Fruit fly (Drosophila melanogaster) whole organism, embryonic: ENCODE results near the gene CG14691.

ENCODE experiments used
- Atf6 ChIP-seq: fragments of 200-800 bp; sonication (Bioruptor generic); IDR thresholded peaks from 2 replicates; pipeline ENCODE4 v1.3.6; 2022; ENCODE audit warnings: missing biosample characterization, missing genetic modification characterization
- CG11560 ChIP-seq: fragments of 200-800 bp; sonication (Bioruptor generic); IDR thresholded peaks from 3 replicates; pipeline ENCODE4 v1.3.6; 2022; ENCODE audit warnings: missing biosample characterization, missing genetic modification characterization
- CG12104 ChIP-seq: fragments of 200-800 bp; sonication (Bioruptor generic); optimal IDR thresholded peaks from 3 replicates; lab custom pipeline; 2016; ENCODE audit warnings: missing biosample characterization, missing genetic modification characterization
- CG12155 ChIP-seq: fragments of 200-800 bp; sonication (Bioruptor generic); optimal IDR thresholded peaks from 3 replicates; lab custom pipeline; 2016; ENCODE audit warnings: missing biosample characterization, missing genetic modification characterization
- CG12219 ChIP-seq: fragments of 200-800 bp; sonication (Bioruptor generic); optimal IDR thresholded peaks from 3 replicates; lab custom pipeline; 2018; ENCODE audit warnings: missing biosample characterization, mild to moderate bottlenecking, missing genetic modification characterization
- CG13123 ChIP-seq: fragments of 200-800 bp; sonication (Bioruptor generic); optimal IDR thresholded peaks from 2 replicates; lab custom pipeline; 2016; ENCODE audit warnings: missing biosample characterization, missing genetic modification characterization
- CG14050 ChIP-seq: fragments of 200-800 bp; sonication (Bioruptor generic); IDR thresholded peaks from 3 replicates; pipeline ENCODE4 v1.3.6; 2022; ENCODE audit warnings: missing biosample characterization, missing genetic modification characterization
- CG1603 ChIP-seq: fragments of 200-800 bp; sonication (Bioruptor generic); optimal IDR thresholded peaks from 2 replicates; lab custom pipeline; 2019; ENCODE audit warnings: missing biosample characterization, mild to moderate bottlenecking, missing genetic modification characterization, moderate library complexity
- CG17328 ChIP-seq: fragments of 200-800 bp; sonication (Bioruptor generic); IDR thresholded peaks from 2 replicates; pipeline ENCODE4 v1.3.6; 2022; ENCODE audit warnings: missing biosample characterization, missing genetic modification characterization
- CG17568 ChIP-seq: fragments of 200-800 bp; sonication (Bioruptor generic); optimal IDR thresholded peaks from 2 replicates; lab custom pipeline; 2018; ENCODE audit warnings: missing biosample characterization, mild to moderate bottlenecking, missing genetic modification characterization, moderate library complexity
- CG2875 ChIP-seq: fragments of 200-800 bp; sonication (Bioruptor generic); optimal IDR thresholded peaks from 2 replicates; lab custom pipeline; 2017; ENCODE audit warnings: missing biosample characterization, mild to moderate bottlenecking, missing genetic modification characterization, missing genetic modification reagents
- CG30020 ChIP-seq: fragments of 200-800 bp; optimal IDR thresholded peaks from 2 replicates; lab custom pipeline; 2019; ENCODE audit warnings: missing biosample characterization, mild to moderate bottlenecking, missing genetic modification characterization, moderate library complexity
- CG30431 ChIP-seq: fragments of 200-800 bp; sonication (Bioruptor generic); optimal IDR thresholded peaks from 2 replicates; lab custom pipeline; 2017; ENCODE audit warnings: missing biosample characterization, missing genetic modification characterization
- CG31388 ChIP-seq: fragments of 200-800 bp; sonication (Bioruptor generic); optimal IDR thresholded peaks from 2 replicates; lab custom pipeline; 2016; ENCODE audit warnings: missing biosample characterization, missing genetic modification characterization
- CG32532 ChIP-seq: fragments of 200-800 bp; sonication (Bioruptor generic); IDR thresholded peaks from 2 replicates; pipeline ENCODE4 v1.3.6; 2022; ENCODE audit warnings: missing biosample characterization, missing genetic modification characterization
- CG32772 ChIP-seq: fragments of 200-800 bp; sonication (Bioruptor generic); IDR thresholded peaks from 2 replicates; pipeline ENCODE4 v1.3.6; 2022; ENCODE audit warnings: missing biosample characterization, missing genetic modification characterization
- CG33557 ChIP-seq: fragments of 200-800 bp; sonication (Bioruptor generic); optimal IDR thresholded peaks from 2 replicates; lab custom pipeline; 2019; ENCODE audit warnings: missing biosample characterization, mild to moderate bottlenecking, missing genetic modification characterization, moderate library complexity
- CG3995 ChIP-seq: fragments of 200-800 bp; sonication (Bioruptor generic); optimal IDR thresholded peaks from 3 replicates; lab custom pipeline; 2016; ENCODE audit warnings: missing biosample characterization, missing genetic modification characterization
- CG4617 ChIP-seq: fragments of 200-800 bp; sonication (Bioruptor generic); optimal IDR thresholded peaks from 3 replicates; lab custom pipeline; 2016; ENCODE audit warnings: missing biosample characterization, missing genetic modification characterization, borderline replicate concordance
- CG6689 ChIP-seq: fragments of 200-800 bp; sonication (Bioruptor generic); IDR thresholded peaks from 2 replicates; pipeline ENCODE4 v1.3.6; 2022; ENCODE audit warnings: missing biosample characterization, missing genetic modification characterization
- CG7786 ChIP-seq: fragments of 200-800 bp; sonication (Bioruptor generic); optimal IDR thresholded peaks from 2 replicates; lab custom pipeline; 2016; ENCODE audit warnings: missing biosample characterization, missing genetic modification characterization
- CG8290 ChIP-seq, 3 experiments: fragments of 200-800 bp; sonication (Bioruptor generic); optimal IDR thresholded peaks; 2 replicates each; lab custom pipeline; 2016 to 2019; ENCODE audit warnings: missing biosample characterization in 3 of 3, missing genetic modification characterization in 3 of 3, mild to moderate bottlenecking in 2 of 3, moderate library complexity in 1 of 3
- CG9215 ChIP-seq: fragments of 200-800 bp; sonication (Bioruptor generic); IDR thresholded peaks from 2 replicates; pipeline ENCODE4 v1.3.6; 2022; ENCODE audit warnings: missing biosample characterization, missing genetic modification characterization
- Chrac-16 ChIP-seq: fragments of 200-800 bp; sonication (Bioruptor generic); optimal IDR thresholded peaks from 3 replicates; lab custom pipeline; 2016; ENCODE audit warnings: missing biosample characterization, missing genetic modification characterization
- Dek ChIP-seq: fragments of 200-800 bp; sonication (Bioruptor generic); optimal IDR thresholded peaks from 3 replicates; lab custom pipeline; 2019; ENCODE audit warnings: missing biosample characterization, mild to moderate bottlenecking, missing genetic modification characterization, moderate library complexity
- Drgx ChIP-seq: fragments of 200-800 bp; sonication (Bioruptor generic); IDR thresholded peaks from 2 replicates; pipeline ENCODE4 v1.3.6; 2022; ENCODE audit warnings: missing biosample characterization, missing genetic modification characterization
- ERR ChIP-seq: fragments of 200-800 bp; sonication (Bioruptor generic); optimal IDR thresholded peaks from 2 replicates; lab custom pipeline; 2016; ENCODE audit warnings: missing biosample characterization, missing genetic modification characterization
- Ets65A ChIP-seq: fragments of 200-800 bp; sonication (Bioruptor generic); peaks from one replicate; lab custom pipeline; 2016; ENCODE audit warnings: missing biosample characterization, missing genetic modification characterization
- Gsc ChIP-seq: fragments of 200-800 bp; sonication (Bioruptor generic); IDR thresholded peaks from 2 replicates; pipeline ENCODE4 v1.3.6; 2022; ENCODE audit warnings: missing biosample characterization, missing genetic modification characterization
- H15 ChIP-seq: fragments of 200-800 bp; sonication (Bioruptor generic); IDR thresholded peaks from 3 replicates; pipeline ENCODE4 v1.3.6; 2022; ENCODE audit warnings: missing biosample characterization, missing genetic modification characterization
- H2.0 ChIP-seq: fragments of 200-800 bp; sonication (Bioruptor generic); IDR thresholded peaks from 2 replicates; pipeline ENCODE4 v1.3.6; 2022; ENCODE audit warnings: missing biosample characterization, missing genetic modification characterization
- MBD-R2 ChIP-seq: fragments of 200-800 bp; sonication (Bioruptor generic); IDR thresholded peaks from 2 replicates; pipeline ENCODE4 v1.3.6; 2022; ENCODE audit warnings: missing biosample characterization, missing genetic modification characterization
- Med ChIP-seq: fragments of 200-800 bp; sonication (Bioruptor generic); peaks from one replicate; lab custom pipeline; 2016; ENCODE audit warnings: missing biosample characterization, missing genetic modification characterization, mild to moderate bottlenecking, inconsistent platforms, moderate library complexity
- Nf-YC ChIP-seq: fragments of 200-800 bp; optimal IDR thresholded peaks from 3 replicates; lab custom pipeline; 2019; ENCODE audit warnings: missing biosample characterization, mild to moderate bottlenecking, missing genetic modification characterization, moderate library complexity
- Rfx ChIP-seq: fragments of 200-800 bp; sonication (Bioruptor generic); IDR thresholded peaks from 2 replicates; pipeline ENCODE4 v1.3.6; 2022; ENCODE audit warnings: missing biosample characterization, missing genetic modification characterization
- az2 ChIP-seq: fragments of 200-800 bp; sonication (Bioruptor generic); optimal IDR thresholded peaks from 3 replicates; lab custom pipeline; 2016; ENCODE audit warnings: missing biosample characterization, missing genetic modification characterization
- cato ChIP-seq: fragments of 200-800 bp; sonication (Bioruptor generic); optimal IDR thresholded peaks from 2 replicates; lab custom pipeline; 2016; ENCODE audit warnings: missing biosample characterization, missing genetic modification characterization, borderline replicate concordance
- croc ChIP-seq: fragments of 200-800 bp; sonication (Bioruptor generic); conservative IDR thresholded peaks from 3 replicates; pipeline ENCODE4 v1.3.6; 2022; ENCODE audit warnings: missing biosample characterization, missing genetic modification characterization
- disco-r ChIP-seq: fragments of 200-800 bp; sonication (Bioruptor generic); optimal IDR thresholded peaks from 2 replicates; lab custom pipeline; 2016; ENCODE audit warnings: missing biosample characterization, missing genetic modification characterization
- eve ChIP-seq, 2 experiments: fragments of >200 bp; optimal IDR thresholded peaks; 2 replicates each; lab custom pipeline; 2017; ENCODE audit warnings: missing biosample characterization in 2 of 2, missing genetic modification characterization in 2 of 2
- gfzf ChIP-seq: fragments of 200-800 bp; sonication (Bioruptor generic); optimal IDR thresholded peaks from 2 replicates; lab custom pipeline; 2016; ENCODE audit warnings: missing biosample characterization, mild to moderate bottlenecking, missing genetic modification characterization, moderate library complexity
- hb ChIP-seq: fragments of 200-800 bp; sonication (Bioruptor generic); IDR thresholded peaks from 3 replicates; pipeline ENCODE4 v1.3.6; 2022; ENCODE audit warnings: missing biosample characterization, missing genetic modification characterization; ENCODE audit not compliant: partially characterized antibody
- hkb ChIP-seq, 2 experiments: fragments of 200-800 bp in 1 of 2; fragments of >200 bp in 1 of 2; sonication (Bioruptor generic) in 1 of 2; IDR thresholded peaks in 1 of 2; optimal IDR thresholded peaks in 1 of 2; 2 replicates each; pipeline versions ENCODE4 v1.3.6 to Lab custom; 2017 to 2022; ENCODE audit warnings: missing biosample characterization in 1 of 2, missing genetic modification characterization in 1 of 2
- lbe ChIP-seq: fragments of 200-800 bp; sonication (Bioruptor generic); optimal IDR thresholded peaks from 2 replicates; lab custom pipeline; 2016; ENCODE audit warnings: missing biosample characterization, mild to moderate bottlenecking, missing genetic modification characterization
- odd ChIP-seq: fragments of 200-800 bp; sonication (Bioruptor generic); optimal IDR thresholded peaks from 2 replicates; lab custom pipeline; 2017; ENCODE audit warnings: missing biosample characterization, mild to moderate bottlenecking, missing genetic modification characterization
- pum ChIP-seq: fragments of 200-800 bp; sonication (Bioruptor generic); optimal IDR thresholded peaks from 2 replicates; lab custom pipeline; 2016; ENCODE audit warnings: missing biosample characterization, missing genetic modification characterization
- sr ChIP-seq: fragments of 200-800 bp; sonication (Bioruptor generic); IDR thresholded peaks from 3 replicates; pipeline ENCODE4 v1.3.6; 2022; ENCODE audit warnings: missing biosample characterization, missing genetic modification characterization
- tll ChIP-seq, 2 experiments: fragments of 200-800 bp in 1 of 2; fragments of >200 bp in 1 of 2; sonication (Bioruptor generic) in 1 of 2; optimal IDR thresholded peaks; 2 replicates each; lab custom pipeline; 2017 to 2019; ENCODE audit warnings: missing biosample characterization in 2 of 2, missing genetic modification characterization in 2 of 2, mild to moderate bottlenecking in 1 of 2, moderate library complexity in 1 of 2
- tna ChIP-seq: fragments of 200-800 bp; sonication (Bioruptor generic); IDR thresholded peaks from 2 replicates; pipeline ENCODE4 v1.3.6; 2022; ENCODE audit warnings: missing biosample characterization, missing genetic modification characterization; ENCODE audit not compliant: partially characterized antibody
- trem ChIP-seq: fragments of 200-800 bp; optimal IDR thresholded peaks from 3 replicates; lab custom pipeline; 2019; ENCODE audit warnings: missing biosample characterization, mild to moderate bottlenecking, missing genetic modification characterization, moderate library complexity

The CG14691 gene

dm6 chr3R:10788186-10788585 lies 32.8 kb upstream of the CG14691 start, which contains the start of the genes Art1 and Mcm5 (continued):
- TF ChIP-seq CG31388 (GFP tag; lab: Kevin White, UChicago), result no peak
- no peak for TF ChIP-seq disco-r
- peak; percentile 72 for TF ChIP-seq MBD-R2
- TF ChIP-seq CG11560, result no peak
- TF ChIP-seq CG8290 (GFP tag; optimal IDR thresholded peaks at IDR 0.05; lab: Kevin White, UChicago), result peak; percentile 45
- TF ChIP-seq CG8290 (tag; optimal IDR thresholded peaks at IDR 0.05; lab: Kevin White, UChicago), result no peak
- no peak for TF ChIP-seq hkb (optimal IDR thresholded peaks at IDR 0.05; lab: Kevin White, UChicago)
- TF ChIP-seq hkb (GFP tag; IDR thresholded peaks at IDR 0.05; lab: Robert Waterston, UW), result no peak
- TF ChIP-seq odd, result no peak
- TF ChIP-seq Ets65A, result peak; percentile 90
- peak; percentile 12 for TF ChIP-seq CG13123 (GFP tag; lab: Kevin White, UChicago)
- TF ChIP-seq az2 (GFP tag; lab: Kevin White, UChicago), result peak; percentile 17
- no peak for TF ChIP-seq CG2875
- TF ChIP-seq tll (GFP tag; optimal IDR thresholded peaks at IDR 0.05; lab: Kevin White, UChicago), result peak; percentile 31 to 59
- TF ChIP-seq CG1603, result peak; percentile 26
- peak; percentile 62 for TF ChIP-seq CG4617 (GFP tag; lab: Kevin White, UChicago)
- no peak for TF ChIP-seq CG30431 (GFP tag; lab: Kevin White, UChicago)

DNA sequence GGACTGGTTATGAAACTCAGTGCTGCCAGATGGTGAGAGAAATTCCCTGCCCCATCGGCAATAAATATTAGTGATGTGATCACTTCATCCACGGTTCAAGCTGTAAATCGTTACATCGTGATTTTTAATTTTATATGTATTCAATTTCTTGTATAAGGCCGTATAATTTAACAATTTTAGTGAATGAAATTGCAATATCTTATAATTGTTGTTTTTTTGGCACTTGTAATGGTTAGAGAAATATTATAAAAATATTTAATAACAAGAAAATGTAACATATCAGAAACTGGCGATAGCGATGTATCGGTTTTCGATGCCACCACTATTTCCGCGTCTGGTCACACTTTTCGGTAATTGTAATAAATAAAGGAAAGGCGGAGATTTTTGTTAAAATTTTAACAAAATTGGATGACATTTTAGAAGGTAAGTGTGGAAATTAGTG lies 28.6 kb upstream of the CG14691 start, which contains the start of the genes mRpL37 and Rbp1:
mRpL37 (minus strand) TSS at position 35 of the 442 bp plus-strand sequence.
Rbp1 (plus strand) TSS at position 326 of the 442 bp plus-strand sequence.
- peak; percentile 63 for TF ChIP-seq CG6689 (GFP tag; lab: Robert Waterston, UW)
- TF ChIP-seq CG9215 (GFP tag; lab: Robert Waterston, UW), result peak; percentile 88
- no peak for TF ChIP-seq Atf6 (GFP tag; lab: Robert Waterston, UW)
- peak; percentile 83 for TF ChIP-seq Chrac-16 (GFP tag; lab: Kevin White, UChicago)
- peak; percentile 80 for TF ChIP-seq CG33557 (GFP tag; lab: Kevin White, UChicago)
- TF ChIP-seq Nf-YC (tag; lab: Kevin White, UChicago), result peak; percentile 76
- peak; percentile 85 for TF ChIP-seq CG30020
- peak; percentile 84 for TF ChIP-seq CG4617 (GFP tag; lab: Kevin White, UChicago)
- TF ChIP-seq tna (GFP tag; lab: Robert Waterston, UW), result peak; percentile 31; the same call in 1 of the 2 replicates
- no peak for TF ChIP-seq H2.0 (GFP tag; lab: Robert Waterston, UW)
- TF ChIP-seq hb (GFP tag; lab: Robert Waterston, UW), result peak; percentile 89
- no peak for TF ChIP-seq ERR (GFP tag; lab: Kevin White, UChicago)
- TF ChIP-seq CG30431 (GFP tag; lab: Kevin White, UChicago), result peak; percentile 40
- peak; percentile 68 for TF ChIP-seq cato (GFP tag; lab: Kevin White, UChicago)
- TF ChIP-seq gfzf, result peak; percentile 42
- no peak for TF ChIP-seq eve (GFP tag; optimal IDR thresholded peaks at IDR 0.05; lab: Kevin White, UChicago)
- TF ChIP-seq CG32772 (GFP tag; lab: Robert Waterston, UW), result peak; percentile 64; the same call in 1 of the 2 replicates
- peak; percentile 34; the same call in 1 of the 3 replicates for TF ChIP-seq CG14050 (GFP tag; lab: Robert Waterston, UW)
- peak; percentile 80 for TF ChIP-seq croc (GFP tag; lab: Robert Waterston, UW)
- peak; percentile 81 for TF ChIP-seq Med (GFP tag; lab: Kevin White, UChicago)
- TF ChIP-seq H15 (GFP tag; lab: Robert Waterston, UW), result no peak
- no peak for TF ChIP-seq CG17328 (GFP tag; lab: Robert Waterston, UW)
- no peak for TF ChIP-seq CG12219 (GFP tag; lab: Kevin White, UChicago)
- TF ChIP-seq Dek, result no peak
- TF ChIP-seq CG12155 (GFP tag; lab: Kevin White, UChicago), result peak; percentile 79
- TF ChIP-seq CG17568 (GFP tag; lab: Kevin White, UChicago), result no peak
- peak; percentile 33 for TF ChIP-seq CG7786
- no peak for TF ChIP-seq lbe (GFP tag; lab: Kevin White, UChicago)
- peak; percentile 80 for TF ChIP-seq Rfx
- peak; percentile 71 for TF ChIP-seq pum
- TF ChIP-seq CG12104 (GFP tag; lab: Kevin White, UChicago), result peak; percentile 50
- peak; percentile 85 for TF ChIP-seq CG32532 (GFP tag; lab: Robert Waterston, UW)
- TF ChIP-seq trem (tag; lab: Kevin White, UChicago), result peak; percentile 88
- no peak for TF ChIP-seq sr (GFP tag; lab: Robert Waterston, UW)
- TF ChIP-seq Drgx (GFP tag; lab: Robert Waterston, UW), result no peak
- TF ChIP-seq Gsc (GFP tag; lab: Robert Waterston, UW), result peak; percentile 50; the same call in 1 of the 2 replicates
- TF ChIP-seq CG3995, result peak; percentile 98
